Fruit fly (Drosophila melanogaster) whole organism, embryonic: ENCODE data around the gene sesB.

Source experiments
- Aef1 ChIP-seq: fragments of 200-800 bp; sonication (Bioruptor generic); IDR thresholded peaks from 3 replicates; pipeline ENCODE4 v1.3.6; 2022; ENCODE audit warnings: missing biosample characterization, missing genetic modification characterization
- Atf-2 ChIP-seq: fragments of 200-800 bp; sonication (Bioruptor generic); optimal IDR thresholded peaks from 2 replicates; lab custom pipeline; 2016; ENCODE audit warnings: missing biosample characterization, missing genetic modification characterization
- CG10979 ChIP-seq: fragments of 200-800 bp; sonication (Bioruptor generic); optimal IDR thresholded peaks from 2 replicates; lab custom pipeline; 2018; ENCODE audit warnings: missing biosample characterization, mild to moderate bottlenecking, missing genetic modification characterization, moderate library complexity
- CG11247 ChIP-seq: fragments of 200-800 bp; sonication (Bioruptor generic); IDR thresholded peaks from 2 replicates; pipeline ENCODE4 v1.3.6; 2022; ENCODE audit warnings: missing biosample characterization, missing genetic modification characterization
- CG12236 ChIP-seq: fragments of 200-800 bp; sonication (Bioruptor generic); optimal IDR thresholded peaks from 2 replicates; lab custom pipeline; 2016; ENCODE audit warnings: missing biosample characterization, missing genetic modification characterization
- CG15601 ChIP-seq: fragments of 200-800 bp; sonication (Bioruptor generic); optimal IDR thresholded peaks from 3 replicates; lab custom pipeline; 2019; ENCODE audit warnings: missing biosample characterization, mild to moderate bottlenecking, missing genetic modification characterization, moderate library complexity
- CG1603 ChIP-seq: fragments of 200-800 bp; sonication (Bioruptor generic); optimal IDR thresholded peaks from 2 replicates; lab custom pipeline; 2019; ENCODE audit warnings: missing biosample characterization, mild to moderate bottlenecking, missing genetic modification characterization, moderate library complexity
- CG16815 ChIP-seq: fragments of 200-800 bp; sonication (Bioruptor generic); optimal IDR thresholded peaks from 3 replicates; lab custom pipeline; 2017; ENCODE audit warnings: missing biosample characterization, mild to moderate bottlenecking, missing genetic modification characterization
- CG18011 ChIP-seq: fragments of 200-800 bp; sonication (Bioruptor generic); optimal IDR thresholded peaks from 2 replicates; lab custom pipeline; 2017; ENCODE audit warnings: missing biosample characterization, missing genetic modification characterization, mild to moderate bottlenecking, moderate library complexity, missing genotype
- CG18476 ChIP-seq: fragments of 200-800 bp; sonication (Bioruptor generic); optimal IDR thresholded peaks from 2 replicates; lab custom pipeline; 2016; ENCODE audit warnings: missing biosample characterization, mild to moderate bottlenecking, missing genetic modification characterization
- CG2875 ChIP-seq: fragments of 200-800 bp; sonication (Bioruptor generic); optimal IDR thresholded peaks from 2 replicates; lab custom pipeline; 2017; ENCODE audit warnings: missing biosample characterization, mild to moderate bottlenecking, missing genetic modification characterization, missing genetic modification reagents
- CG31224 ChIP-seq: fragments of 200-800 bp; sonication (Bioruptor generic); IDR thresholded peaks from 2 replicates; pipeline ENCODE4 v1.3.6; 2022; ENCODE audit warnings: missing biosample characterization, missing genetic modification characterization
- CG31441 ChIP-seq: fragments of 200-800 bp; sonication (Bioruptor generic); IDR thresholded peaks from 2 replicates; pipeline ENCODE4 v1.3.6; 2022; ENCODE audit warnings: missing biosample characterization, missing genetic modification characterization
- CG3407 ChIP-seq: fragments of 200-800 bp; sonication (Bioruptor generic); optimal IDR thresholded peaks from 2 replicates; lab custom pipeline; 2018; ENCODE audit warnings: missing biosample characterization, mild to moderate bottlenecking, missing genetic modification characterization
- CG34376 ChIP-seq: fragments of 200-800 bp; sonication (Bioruptor generic); optimal IDR thresholded peaks from 2 replicates; lab custom pipeline; 2018; ENCODE audit warnings: missing biosample characterization, mild to moderate bottlenecking, missing genetic modification characterization
- CG42726 ChIP-seq: fragments of 200-800 bp; sonication (Bioruptor generic); IDR thresholded peaks from 2 replicates; pipeline ENCODE4 v1.3.6; 2022; ENCODE audit warnings: missing biosample characterization, missing genetic modification characterization; ENCODE audit not compliant: partially characterized antibody
- CG4854 ChIP-seq: fragments of 200-800 bp; sonication (Bioruptor generic); optimal IDR thresholded peaks from 2 replicates; lab custom pipeline; 2016; ENCODE audit warnings: missing biosample characterization, missing genetic modification characterization, inconsistent platforms
- CG5953 ChIP-seq: fragments of 200-800 bp; sonication (Bioruptor generic); IDR thresholded peaks from 2 replicates; pipeline ENCODE4 v1.3.6; 2022; ENCODE audit warnings: missing biosample characterization, missing genetic modification characterization
- CG7271 ChIP-seq: fragments of 200-800 bp; sonication (Bioruptor generic); optimal IDR thresholded peaks from 2 replicates; lab custom pipeline; 2018; ENCODE audit warnings: missing biosample characterization, mild to moderate bottlenecking, missing genetic modification characterization, moderate library complexity
- CG7556 ChIP-seq: fragments of 200-800 bp; sonication (Bioruptor generic); optimal IDR thresholded peaks from 2 replicates; lab custom pipeline; 2017; ENCODE audit warnings: missing biosample characterization, mild to moderate bottlenecking, missing genetic modification characterization
- CG9817 ChIP-seq: fragments of 200-800 bp; sonication (Bioruptor generic); optimal IDR thresholded peaks from 2 replicates; lab custom pipeline; 2018; ENCODE audit warnings: missing biosample characterization, mild to moderate bottlenecking, missing genetic modification characterization, moderate library complexity
- CTCF ChIP-seq: fragments of 200-800 bp; sonication (Bioruptor generic); optimal IDR thresholded peaks from 2 replicates; lab custom pipeline; 2017; ENCODE audit warnings: missing biosample characterization, mild to moderate bottlenecking, missing genetic modification characterization, moderate library complexity
- Chrac-16 ChIP-seq: fragments of 200-800 bp; sonication (Bioruptor generic); optimal IDR thresholded peaks from 3 replicates; lab custom pipeline; 2016; ENCODE audit warnings: missing biosample characterization, missing genetic modification characterization
- Dfd ChIP-seq, 2 experiments: fragments of >200 bp; optimal IDR thresholded peaks; 2 replicates each; lab custom pipeline; 2017; ENCODE audit warnings: missing biosample characterization in 2 of 2, missing genetic modification characterization in 2 of 2
- Gsc ChIP-seq: fragments of 200-800 bp; sonication (Bioruptor generic); IDR thresholded peaks from 2 replicates; pipeline ENCODE4 v1.3.6; 2022; ENCODE audit warnings: missing biosample characterization, missing genetic modification characterization
- HLH4C ChIP-seq: fragments of 200-800 bp; sonication (Bioruptor generic); IDR thresholded peaks from 3 replicates; pipeline ENCODE4 v1.3.6; 2022; ENCODE audit warnings: missing biosample characterization, missing genetic modification characterization; ENCODE audit not compliant: partially characterized antibody
- HLHmδ ChIP-seq: fragments of 200-800 bp; sonication (Bioruptor generic); optimal IDR thresholded peaks from 2 replicates; lab custom pipeline; 2018; ENCODE audit warnings: missing biosample characterization, mild to moderate bottlenecking, missing genetic modification characterization, moderate library complexity
- Hsf ChIP-seq: fragments of 200-800 bp; sonication (Bioruptor generic); optimal IDR thresholded peaks from 3 replicates; lab custom pipeline; 2016; ENCODE audit warnings: missing biosample characterization, missing genetic modification characterization
- MBD-R2 ChIP-seq: fragments of 200-800 bp; sonication (Bioruptor generic); IDR thresholded peaks from 2 replicates; pipeline ENCODE4 v1.3.6; 2022; ENCODE audit warnings: missing biosample characterization, missing genetic modification characterization
- MESR4 ChIP-seq: fragments of 200-800 bp; sonication (Bioruptor generic); optimal IDR thresholded peaks from 2 replicates; lab custom pipeline; 2018; ENCODE audit warnings: missing biosample characterization, mild to moderate bottlenecking, missing genetic modification characterization, moderate library complexity
- Meics ChIP-seq: fragments of 200-800 bp; sonication (Bioruptor generic); optimal IDR thresholded peaks from 2 replicates; lab custom pipeline; 2017; ENCODE audit warnings: missing biosample characterization, mild to moderate bottlenecking, missing genetic modification characterization
- NfI ChIP-seq: fragments of 200-800 bp; sonication (Bioruptor generic); optimal IDR thresholded peaks from 3 replicates; lab custom pipeline; 2018; ENCODE audit warnings: missing biosample characterization, mild to moderate bottlenecking, missing genetic modification characterization, moderate library complexity
- Side ChIP-seq: fragments of 200-800 bp; sonication (Bioruptor generic); optimal IDR thresholded peaks from 2 replicates; lab custom pipeline; 2016; ENCODE audit warnings: missing biosample characterization, missing genetic modification characterization
- Trl ChIP-seq, 3 experiments: fragments of >200 bp in 2 of 3; fragments of 200-800 bp in 1 of 3; sonication (Bioruptor generic) in 1 of 3; optimal IDR thresholded peaks; 2 replicates in 1 of 3; 3 replicates in 2 of 3; lab custom pipeline; 2016 to 2017; ENCODE audit warnings: missing biosample characterization in 1 of 3, missing genetic modification characterization in 1 of 3
- ash1 ChIP-seq: fragments of 200-800 bp; sonication (Bioruptor generic); optimal IDR thresholded peaks from 2 replicates; lab custom pipeline; 2018; ENCODE audit warnings: missing biosample characterization, mild to moderate bottlenecking, missing genetic modification characterization
- corto ChIP-seq: fragments of 200-800 bp; sonication (Bioruptor generic); optimal IDR thresholded peaks from 2 replicates; lab custom pipeline; 2016; ENCODE audit warnings: missing biosample characterization, mild to moderate bottlenecking, missing genetic modification characterization, moderate library complexity
- dmrt99B ChIP-seq: fragments of 200-800 bp; sonication (Bioruptor generic); optimal IDR thresholded peaks from 2 replicates; lab custom pipeline; 2018; ENCODE audit warnings: missing biosample characterization, mild to moderate bottlenecking, missing genetic modification characterization, moderate library complexity
- dysf ChIP-seq: fragments of 200-800 bp; sonication (Bioruptor generic); IDR thresholded peaks from 3 replicates; pipeline ENCODE4 v1.3.6; 2022; ENCODE audit warnings: missing biosample characterization, missing genetic modification characterization
- fru ChIP-seq: fragments of >200 bp; optimal IDR thresholded peaks from 2 replicates; lab custom pipeline; 2017
- gsb ChIP-seq: fragments of 200-800 bp; sonication (Bioruptor generic); IDR thresholded peaks from 2 replicates; pipeline ENCODE4 v1.3.6; 2022; ENCODE audit warnings: missing biosample characterization, missing genetic modification characterization
- h ChIP-seq: fragments of >200 bp; optimal IDR thresholded peaks from 2 replicates; lab custom pipeline; 2017
- mam ChIP-seq: fragments of 200-800 bp; sonication (Bioruptor generic); optimal IDR thresholded peaks from 3 replicates; lab custom pipeline; 2016; ENCODE audit warnings: missing biosample characterization, missing genetic modification characterization
- nau ChIP-seq: fragments of 200-800 bp; sonication (Bioruptor generic); optimal IDR thresholded peaks from 3 replicates; lab custom pipeline; 2017; ENCODE audit warnings: missing biosample characterization, mild to moderate bottlenecking, missing genetic modification characterization, missing genetic modification reagents
- nom ChIP-seq: fragments of 200-800 bp; sonication (Bioruptor generic); optimal IDR thresholded peaks from 2 replicates; lab custom pipeline; 2017; ENCODE audit warnings: missing biosample characterization, missing genetic modification characterization, mild to moderate bottlenecking, moderate library complexity, missing genetic modification reagents
- pfk ChIP-seq: fragments of 200-800 bp; sonication (Bioruptor generic); optimal IDR thresholded peaks from 2 replicates; lab custom pipeline; 2018; ENCODE audit warnings: missing biosample characterization, mild to moderate bottlenecking, missing genetic modification characterization, moderate library complexity
- psq ChIP-seq: fragments of 200-800 bp; sonication (Bioruptor generic); optimal IDR thresholded peaks from 2 replicates; lab custom pipeline; 2017; ENCODE audit warnings: missing biosample characterization, missing genetic modification characterization
- schlank ChIP-seq: fragments of 200-800 bp; sonication (Bioruptor generic); optimal IDR thresholded peaks from 2 replicates; lab custom pipeline; 2018; ENCODE audit warnings: missing biosample characterization, mild to moderate bottlenecking, missing genetic modification characterization
- sima ChIP-seq: fragments of 200-800 bp; sonication (Bioruptor generic); optimal IDR thresholded peaks from 2 replicates; lab custom pipeline; 2016; ENCODE audit warnings: missing biosample characterization, missing genetic modification characterization
- trem ChIP-seq: fragments of 200-800 bp; optimal IDR thresholded peaks from 3 replicates; lab custom pipeline; 2019; ENCODE audit warnings: missing biosample characterization, mild to moderate bottlenecking, missing genetic modification characterization, moderate library complexity
- usp ChIP-seq: fragments of >200 bp; optimal IDR thresholded peaks from 2 replicates; lab custom pipeline; 2017; ENCODE audit warnings: missing biosample characterization, missing genetic modification characterization
- wek ChIP-seq: fragments of 200-800 bp; sonication (Bioruptor generic); optimal IDR thresholded peaks from 3 replicates; lab custom pipeline; 2018; ENCODE audit warnings: missing biosample characterization, mild to moderate bottlenecking, missing genetic modification characterization, moderate library complexity
- zfh1 ChIP-seq: fragments of 200-800 bp; sonication (Bioruptor generic); IDR thresholded peaks from 3 replicates; pipeline ENCODE4 v1.3.6; 2022; ENCODE audit warnings: missing biosample characterization, missing genetic modification characterization

The sesB gene

dm6 chrX:10832369-10832768 lies 45.6 kb upstream of the sesB start (continued):
- TF ChIP-seq Chrac-16 (GFP tag; lab: Kevin White, UChicago) (peak; percentile 77), CG31224 (GFP tag; lab: Robert Waterston, UW) (no peak), pfk (no peak), Dfd (GFP tag; optimal IDR thresholded peaks at IDR 0.05; lab: Kevin White, UChicago) (no peak), h (lab: Kevin White, UChicago) (no peak), MESR4 (GFP tag; lab: Kevin White, UChicago) (no peak), Atf-2 (peak; percentile 21), Trl (optimal IDR thresholded peaks at IDR 0.05; lab: Kevin White, UChicago) (no peak), Trl (GFP tag; optimal IDR thresholded peaks at IDR 0.05; lab: Kevin White, UChicago) (peak; percentile 78), CG15601 (tag; lab: Kevin White, UChicago) (peak; percentile 53), Side (GFP tag; lab: Kevin White, UChicago) (peak; percentile 55), sima (GFP tag; lab: Kevin White, UChicago) (no peak), mam (GFP tag; lab: Kevin White, UChicago) (peak; percentile 60), nau (GFP tag; lab: Kevin White, UChicago) (no peak), CG42726 (peak; percentile 82), MBD-R2 (GFP tag; lab: Robert Waterston, UW) (no peak), CG12236 (GFP tag; lab: Kevin White, UChicago) (no peak), CG31441 (GFP tag; lab: Robert Waterston, UW) (peak; percentile 44; the same call in 1 of the 2 replicates), usp (GFP tag; lab: Kevin White, UChicago) (no peak), CG7556 (GFP tag; lab: Kevin White, UChicago) (peak; percentile 15), HLHmδ (no peak), psq (GFP tag; lab: Kevin White, UChicago) (no peak), nom (GFP tag; lab: Kevin White, UChicago) (peak; percentile 1), Meics (peak; percentile 73), CG1603 (tag; lab: Kevin White, UChicago) (peak; percentile 76), CG16815 (GFP tag; lab: Kevin White, UChicago) (peak; percentile 42), trem (tag; lab: Kevin White, UChicago) (peak; percentile 40), NfI (peak; percentile 77), CG5953 (peak; percentile 40; the same call in 1 of the 2 replicates), CG11247 (GFP tag; lab: Robert Waterston, UW) (peak; percentile 69), HLH4C (GFP tag; lab: Robert Waterston, UW) (no peak), Hsf (GFP tag; lab: Kevin White, UChicago) (peak; percentile 74), CG4854 (GFP tag; lab: Kevin White, UChicago) (peak; percentile 37), CG34376 (GFP tag; lab: Kevin White, UChicago) (no peak), dysf (GFP tag; lab: Robert Waterston, UW) (peak; percentile 68; the same call in 2 of the 3 replicates), CG3407 (GFP tag; lab: Kevin White, UChicago) (peak; percentile 34), CG18476 (GFP tag; lab: Kevin White, UChicago) (peak; percentile 34), dmrt99B (peak; percentile 45), ash1 (GFP tag; lab: Kevin White, UChicago) (peak; percentile 11), CG10979 (peak; percentile 33), Aef1 (GFP tag; lab: Robert Waterston, UW) (peak; percentile 36; the same call in 1 of the 3 replicates), schlank (tag; lab: Kevin White, UChicago) (no peak), corto (GFP tag; lab: Kevin White, UChicago) (no peak), fru (lab: Kevin White, UChicago) (no peak), CG9817 (peak; percentile 79), gsb (GFP tag; lab: Robert Waterston, UW) (no peak), CTCF (peak; percentile 99), CG18011 (GFP tag; lab: Kevin White, UChicago) (no peak), CG7271 (tag; lab: Kevin White, UChicago) (no peak), CG2875 (GFP tag; lab: Kevin White, UChicago) (no peak), zfh1 (peak; percentile 77; the same call in 2 of the 3 replicates), wek (no peak), Gsc (GFP tag; lab: Robert Waterston, UW) (no peak)
